Worm (Caenorhabditis elegans) whole organism, L4 larva: ENCODE data around the gene str-60.
"Not testable (repeated sequence)": the region's sequence is repeated elsewhere in the genome, so short reads cannot be mapped to it uniquely, and the experiment has no call there.

Source experiments
- F26F4.8 ChIP-seq: fragments of 200-800 bp; sonication (Bioruptor generic); conservative IDR thresholded peaks from 2 replicates; pipeline ENCODE4 v1.3.6; 2022; ENCODE audit warnings: missing genetic modification characterization, missing compliant biosample characterization
- F44E2.7 ChIP-seq: fragments of 200-800 bp; sonication (Bioruptor generic); IDR thresholded peaks from 2 replicates; pipeline ENCODE4 v2.1.2; 2022; ENCODE audit warnings: missing genetic modification characterization, missing compliant biosample characterization
- T20F7.1 ChIP-seq: fragments of 200-800 bp; sonication (Bioruptor generic); optimal IDR thresholded peaks from 2 replicates; lab custom pipeline; 2018; ENCODE audit warnings: mild to moderate bottlenecking, missing genetic modification characterization, missing compliant biosample characterization
- T26A8.4 ChIP-seq: fragments of 200-800 bp; sonication (Bioruptor generic); IDR thresholded peaks from 2 replicates; pipeline ENCODE4 v1.3.6; 2022; ENCODE audit warnings: missing genetic modification characterization, missing compliant biosample characterization
- Y5F2A.4 ChIP-seq: fragments of 200-800 bp; sonication (Bioruptor generic); optimal IDR thresholded peaks from 2 replicates; lab custom pipeline; 2018; ENCODE audit warnings: mild to moderate bottlenecking, missing genetic modification characterization, missing compliant biosample characterization
- Y75B8A.6 ChIP-seq: fragments of 200-800 bp; sonication (Bioruptor generic); IDR thresholded peaks from 2 replicates; pipeline ENCODE4 v1.3.6; 2022; ENCODE audit warnings: missing genetic modification reagents, missing genetic modification characterization, missing compliant biosample characterization
- ZK546.5 ChIP-seq, 2 experiments: sonication (generic microtip); optimal IDR thresholded peaks; 2 replicates each; lab custom pipeline; 2017; ENCODE audit warnings: missing biosample characterization in 2 of 2, missing genetic modification characterization in 2 of 2
- aha-1 ChIP-seq: fragments of 150-350 bp; peaks from one replicate; lab custom pipeline; 2014; ENCODE audit warnings: missing biosample characterization, missing genetic modification characterization
- ama-1 ChIP-seq: fragments of 150-350 bp; optimal IDR thresholded peaks from 2 replicates; lab custom pipeline; 2014; ENCODE audit warnings: inconsistent platforms, mixed read lengths
- arid-1 ChIP-seq: fragments of 200-800 bp; sonication (Bioruptor generic); conservative IDR thresholded peaks from 2 replicates; pipeline ENCODE4 v1.3.6; 2022; ENCODE audit warnings: missing genetic modification reagents, missing genetic modification characterization, missing compliant biosample characterization
- ceh-28 ChIP-seq: fragments of 150-350 bp; optimal IDR thresholded peaks from 2 replicates; lab custom pipeline; 2014; ENCODE audit warnings: missing biosample characterization, missing genetic modification reagents, missing genetic modification characterization
- ctbp-1 ChIP-seq: fragments of 200-800 bp; sonication (Bioruptor generic); IDR thresholded peaks from 2 replicates; pipeline ENCODE4 v1.3.6; 2022; ENCODE audit warnings: missing genetic modification reagents, missing genetic modification characterization, missing compliant biosample characterization
- dve-1 ChIP-seq: sonication (generic microtip); optimal IDR thresholded peaks from 2 replicates; lab custom pipeline; 2017; ENCODE audit warnings: antibody characterized with exemption, mild to moderate bottlenecking, missing genetic modification characterization, missing compliant biosample characterization; ENCODE audit not compliant: insufficient read depth
- fkh-10 ChIP-seq: fragments of 150-350 bp; optimal IDR thresholded peaks from 2 replicates; lab custom pipeline; 2014; ENCODE audit warnings: missing biosample characterization, missing genetic modification reagents, missing genetic modification characterization
- fos-1 ChIP-seq: fragments of 150-350 bp; optimal IDR thresholded peaks from 2 replicates; lab custom pipeline; 2014; ENCODE audit warnings: missing biosample characterization, missing genetic modification characterization
- hmg-1.1 ChIP-seq: fragments of 200-800 bp; sonication (Bioruptor generic); IDR thresholded peaks from 2 replicates; pipeline ENCODE4 v1.3.6; 2022; ENCODE audit warnings: missing genetic modification reagents, missing genetic modification characterization, missing compliant biosample characterization
- lim-7 ChIP-seq: fragments of 200-800 bp; sonication (Bioruptor generic); IDR thresholded peaks from 2 replicates; pipeline ENCODE4 v1.3.6; 2022; ENCODE audit warnings: missing genetic modification characterization, missing compliant biosample characterization
- lin-39 ChIP-seq: fragments of 150-350 bp; optimal IDR thresholded peaks from 2 replicates; lab custom pipeline; 2014; ENCODE audit warnings: missing biosample characterization, missing genetic modification reagents, missing genetic modification characterization
- lsy-2 ChIP-seq, 2 experiments: fragments of 150-350 bp in 1 of 2; sonication (generic microtip) in 1 of 2; optimal IDR thresholded peaks; 2 replicates each; lab custom pipeline; 2014 to 2017; ENCODE audit warnings: missing biosample characterization in 2 of 2, missing genetic modification characterization in 2 of 2
- mdl-1 ChIP-seq, 2 experiments: fragments of 150-350 bp in 1 of 2; sonication (generic microtip) in 1 of 2; optimal IDR thresholded peaks; 2 replicates each; lab custom pipeline; 2014 to 2017; ENCODE audit warnings: missing biosample characterization in 2 of 2, missing genetic modification characterization in 2 of 2
- mes-2 ChIP-seq: sonication (generic microtip); optimal IDR thresholded peaks from 2 replicates; lab custom pipeline; 2016; ENCODE audit warnings: missing genotype, mild to moderate bottlenecking, missing genetic modification characterization, missing compliant biosample characterization; ENCODE audit not compliant: poor library complexity, severe bottlenecking
- nhr-102 ChIP-seq: sonication (generic microtip); optimal IDR thresholded peaks from 2 replicates; lab custom pipeline; 2016; ENCODE audit warnings: mild to moderate bottlenecking, missing genetic modification characterization, moderate library complexity, missing compliant biosample characterization
- nhr-11 ChIP-seq: fragments of 150-350 bp; optimal IDR thresholded peaks from 2 replicates; lab custom pipeline; 2014; ENCODE audit warnings: missing biosample characterization, missing genetic modification characterization
- nhr-48 ChIP-seq: sonication (generic microtip); optimal IDR thresholded peaks from 2 replicates; lab custom pipeline; 2016; ENCODE audit warnings: mild to moderate bottlenecking, missing genetic modification characterization, missing compliant biosample characterization
- pqm-1 ChIP-seq: sonication (generic microtip); optimal IDR thresholded peaks from 2 replicates; lab custom pipeline; 2017; ENCODE audit warnings: missing biosample characterization, missing genetic modification characterization
- saeg-2 ChIP-seq: fragments of 200-800 bp; sonication (Bioruptor generic); IDR thresholded peaks from 2 replicates; pipeline ENCODE4 v1.3.6; 2022; ENCODE audit warnings: missing genetic modification reagents, missing genetic modification characterization, missing compliant biosample characterization
- tag-97 ChIP-seq: fragments of 200-800 bp; sonication (Bioruptor generic); IDR thresholded peaks from 2 replicates; pipeline ENCODE4 v1.3.6; 2022; ENCODE audit warnings: missing genetic modification characterization, missing compliant biosample characterization
- unc-62 ChIP-seq, 3 experiments: fragments of 150-350 bp in 1 of 3; sonication (generic microtip); optimal IDR thresholded peaks in 2 of 3; peaks in 1 of 3; 1 replicate in 1 of 3; 2 replicates in 2 of 3; lab custom pipeline; 2014 to 2017; ENCODE audit warnings: missing biosample characterization in 3 of 3, missing genetic modification characterization in 3 of 3, missing genetic modification reagents in 3 of 3, missing genotype in 1 of 3
- vab-7 ChIP-seq: fragments of 200-800 bp; sonication (Bioruptor generic); IDR thresholded peaks from 2 replicates; pipeline ENCODE4 v1.3.6; 2022; ENCODE audit warnings: missing genetic modification reagents, missing genetic modification characterization, missing compliant biosample characterization
- zfp-2 ChIP-seq: sonication (generic microtip); optimal IDR thresholded peaks from 2 replicates; lab custom pipeline; 2016; ENCODE audit warnings: mild to moderate bottlenecking, missing genetic modification characterization, missing compliant biosample characterization
- zfp-3 ChIP-seq: fragments of 200-800 bp; sonication (Bioruptor generic); conservative IDR thresholded peaks from 2 replicates; pipeline ENCODE4 v1.3.6; 2022; ENCODE audit warnings: missing genetic modification reagents, missing genetic modification characterization, missing compliant biosample characterization
- zip-2 ChIP-seq: fragments of 150-350 bp; optimal IDR thresholded peaks from 2 replicates; lab custom pipeline; 2014; ENCODE audit warnings: missing biosample characterization, missing genetic modification characterization

The str-60 gene

ce11 chrV:15897696-15898095 is at the start of gene str-60:
str-60 (plus strand) TSS chrV:15897996.
- no peak for TF ChIP-seq dve-1 (tag; lab: Kevin White, UChicago)
- TF ChIP-seq lin-39 (tag; lab: Kevin White, UChicago): no peak
- TF ChIP-seq ama-1 (lab: Kevin White, UChicago): no peak
- TF ChIP-seq vab-7 (GFP tag; lab: Robert Waterston, UW): no peak
- TF ChIP-seq pqm-1: no peak
- TF ChIP-seq zfp-3: no peak
- TF ChIP-seq, all 104 proteins: peak for 0

DNA sequence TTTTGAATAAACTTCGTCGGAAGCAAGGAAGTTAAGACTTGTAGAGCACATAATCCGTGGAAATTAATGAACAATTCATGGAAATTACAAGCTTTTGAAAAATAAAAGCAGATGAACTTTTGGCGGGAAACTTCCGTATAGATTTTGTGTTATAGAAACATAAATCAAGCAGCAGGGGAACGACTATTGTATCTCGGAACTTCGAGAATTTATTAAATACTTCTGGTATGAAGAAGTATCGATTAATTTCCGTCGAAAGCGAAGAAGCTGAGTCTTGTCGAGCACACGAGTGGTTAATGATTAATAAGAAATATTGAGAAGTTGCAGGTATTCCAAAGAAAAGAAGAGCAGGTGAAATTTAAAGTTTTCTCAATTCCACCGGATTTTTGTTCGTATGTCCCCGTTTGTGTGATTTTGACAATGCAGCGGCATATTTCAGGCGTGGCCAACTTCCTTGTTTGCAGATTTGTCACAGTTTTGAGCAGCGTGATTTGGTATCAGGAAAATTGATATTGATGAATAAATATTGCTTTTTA is 47.5 kb upstream of the str-60 start, which contains the start of gene srh-147:
Gene srh-147 (minus strand): TSS at position 51 of the 536 bp plus-strand sequence.
- TF ChIP-seq unc-62 (GFP tag; optimal IDR thresholded peaks at IDR 0.05 in 1 of 2; lab: Kevin White, UChicago): peak in 1 of 2 experiments; percentile 48
- TF ChIP-seq unc-62 (tag; optimal IDR thresholded peaks at IDR 0.05; lab: Kevin White, UChicago): not testable (repeated sequence)

- no peak for TF ChIP-seq fkh-10 (GFP tag; lab: Kevin White, UChicago)
- no peak for TF ChIP-seq T20F7.1
- no peak for TF ChIP-seq arid-1
- TF ChIP-seq ZK546.5 (tag; optimal IDR thresholded peaks at IDR 0.05; lab: Kevin White, UChicago): no peak
- no peak for TF ChIP-seq F44E2.7 (GFP tag; lab: Robert Waterston, UW)
- no peak for TF ChIP-seq lim-7 (GFP tag; lab: Robert Waterston, UW)
- TF ChIP-seq fos-1 (tag; lab: Kevin White, UChicago): no peak
- no peak for TF ChIP-seq hmg-1.1 (GFP tag; lab: Robert Waterston, UW)
- no peak for TF ChIP-seq zip-2 (tag; lab: Kevin White, UChicago)
Measured at ce11 chrV:15858292-15858691, 39.5 kb upstream of the str-60 start, which contains the start of gene srh-148. srh-148 (minus strand) TSS chrV:15858392.

- no peak for TF ChIP-seq Y75B8A.6
- TF ChIP-seq mes-2: no peak
- TF ChIP-seq saeg-2 (GFP tag; lab: Robert Waterston, UW): no peak
- no peak for TF ChIP-seq tag-97 (GFP tag; lab: Robert Waterston, UW)
- no peak for TF ChIP-seq unc-62 (GFP tag; optimal IDR thresholded peaks at IDR 0.05 in 1 of 2; lab: Kevin White, UChicago)
- TF ChIP-seq unc-62 (tag; optimal IDR thresholded peaks at IDR 0.05; lab: Kevin White, UChicago): no peak
- TF ChIP-seq Y5F2A.4 (GFP tag; lab: Kevin White, UChicago): no peak
- no peak for TF ChIP-seq T26A8.4 (GFP tag; lab: Robert Waterston, UW)
- TF ChIP-seq F26F4.8 (GFP tag; lab: Robert Waterston, UW): no peak
- TF ChIP-seq nhr-102 (tag; lab: Kevin White, UChicago): no peak
- TF ChIP-seq ceh-28 (tag; lab: Kevin White, UChicago): no peak
- TF ChIP-seq lsy-2 (tag; optimal IDR thresholded peaks at IDR 0.05; lab: Kevin White, UChicago): no peak
- TF ChIP-seq nhr-11: no peak
- TF ChIP-seq nhr-48: no peak
- TF ChIP-seq, all 104 proteins: peak for 0
Measured at ce11 chrV:15862599-15862998, 35.2 kb upstream of the str-60 start, which contains the start of gene srz-12. srz-12 (minus strand) TSS chrV:15862699.

ce11 chrV:15863042-15863441 is 34.8 kb upstream of the str-60 start, which contains the start of gene srh-299:
srh-299 (plus strand) TSS chrV:15863342.
- TF ChIP-seq aha-1 (tag; lab: Kevin White, UChicago) (peak; percentile 46), zfp-2 (tag; lab: Kevin White, UChicago) (no peak)

DNA sequence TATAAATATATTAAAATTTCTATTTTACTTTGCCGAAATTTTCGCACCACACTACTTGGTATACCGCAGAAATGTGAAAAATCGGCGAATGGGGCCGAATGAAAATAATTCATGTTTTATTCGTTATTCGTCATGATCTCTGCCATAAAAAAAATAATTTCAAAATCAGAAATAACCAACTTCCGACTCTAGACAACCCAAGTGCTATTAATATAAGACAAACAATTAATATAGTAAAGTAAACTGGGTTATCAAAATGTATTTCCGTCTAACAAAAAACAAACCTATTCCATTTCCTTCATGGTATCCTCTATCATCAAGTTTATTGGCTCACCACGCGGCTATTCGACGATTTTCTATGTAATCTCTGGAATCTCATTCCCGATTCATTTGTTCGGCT is 32.0 kb upstream of the str-60 start, which contains the start of gene srh-293:
Gene srh-293 (plus strand): TSS at position 301 of the 400 bp plus-strand sequence.
- no peak for TF ChIP-seq Y75B8A.6
- no peak for TF ChIP-seq mdl-1 (tag; optimal IDR thresholded peaks at IDR 0.05; lab: Kevin White, UChicago)
- TF ChIP-seq ctbp-1 (GFP tag; lab: Robert Waterston, UW): no peak
- no peak for TF ChIP-seq nhr-48
